Fruit fly (Drosophila melanogaster): Measurements from ENCODE around the gene CG32148.

The CG32148 gene

DNA sequence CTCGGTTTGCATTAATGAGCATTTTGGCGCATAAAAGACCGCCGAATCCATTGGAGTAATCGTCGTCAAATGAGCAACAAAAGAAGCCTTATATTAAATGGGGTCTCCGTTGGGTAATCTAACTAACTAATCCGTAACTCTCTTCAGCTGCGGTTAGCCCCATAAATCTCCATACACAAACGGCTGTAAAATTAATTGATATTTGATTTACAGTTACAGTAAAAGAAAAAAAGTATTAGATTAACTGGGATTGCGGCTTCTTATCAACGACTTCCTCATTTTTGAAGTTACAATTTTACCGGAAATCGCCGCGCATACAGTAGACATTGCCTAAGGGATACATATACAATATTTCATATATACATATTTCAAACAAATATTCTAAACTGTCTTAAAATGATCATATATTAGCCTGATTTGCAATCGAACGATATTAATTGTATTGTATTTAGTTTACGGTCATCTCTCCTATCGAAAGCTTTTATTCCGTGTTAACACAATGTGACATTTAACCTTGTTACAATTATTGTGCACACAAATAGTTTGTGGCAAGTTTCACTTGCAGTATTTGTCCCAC, 36.9 kb upstream of the CG32148 start (continued):
- TF ChIP-seq exex (tag; optimal IDR thresholded peaks at IDR 0.05) (peak; percentile 92), sens-2 (GFP tag; IDR thresholded peaks at IDR 0.05) (no peak), MTF-1 (GFP tag; optimal IDR thresholded peaks at IDR 0.05; ENCODE audit: borderline replicate concordance) (no peak), CG34224 (GFP tag; IDR thresholded peaks at IDR 0.05; ENCODE audit: partially characterized antibody) (no peak), pros (GFP tag; optimal IDR thresholded peaks at IDR 0.05) (no peak), Mad (GFP tag; optimal IDR thresholded peaks at IDR 0.05) (no peak), CG9215 (GFP tag; IDR thresholded peaks at IDR 0.05) (no peak), CG13296 (GFP tag; optimal IDR thresholded peaks at IDR 0.05) (no peak), row (GFP tag; IDR thresholded peaks at IDR 0.05) (0 out of 3 replicates have a peak, but pooled peaks have one; percentile 17), CG3847 (GFP tag; IDR thresholded peaks at IDR 0.05) (no peak), da (GFP tag; optimal IDR thresholded peaks at IDR 0.05) (no peak), sqz (GFP tag; optimal IDR thresholded peaks at IDR 0.05) (no peak), CG13424 (tag; optimal IDR thresholded peaks at IDR 0.05) (no peak), CG2199 (GFP tag; IDR thresholded peaks at IDR 0.05) (no peak), B-H2 (GFP tag; optimal IDR thresholded peaks at IDR 0.05) (no peak), D19B (GFP tag; optimal IDR thresholded peaks at IDR 0.05) (no peak), Lim3 (GFP tag; IDR thresholded peaks at IDR 0.05) (no peak), sd (tag; optimal IDR thresholded peaks at IDR 0.05) (no peak), Hr78 (GFP tag; optimal IDR thresholded peaks at IDR 0.05) (peak in 1 of 2 experiments; percentile 87), Tbp (GFP tag; optimal IDR thresholded peaks at IDR 0.05) (no peak), mld (GFP tag; IDR thresholded peaks at IDR 0.05; ENCODE audit: partially characterized antibody) (no peak), Fer3 (tag; optimal IDR thresholded peaks at IDR 0.05) (no peak), eve (GFP tag; optimal IDR thresholded peaks at IDR 0.05) (peak in 1 of 2 experiments; percentile 26), wor (GFP tag; IDR thresholded peaks at IDR 0.05) (no peak), eyg (GFP tag; optimal IDR thresholded peaks at IDR 0.05) (no peak), Oli (tag; optimal IDR thresholded peaks at IDR 0.05) (no peak), lab (GFP tag; optimal IDR thresholded peaks at IDR 0.05) (no peak), CG13624 (GFP tag; optimal IDR thresholded peaks at IDR 0.05) (no peak), Six4 (GFP tag; optimal IDR thresholded peaks at IDR 0.05) (no peak), Sin3A (optimal IDR thresholded peaks at IDR 0.05) (no peak), ind (GFP tag; optimal IDR thresholded peaks at IDR 0.05) (no peak), CG9797 (GFP tag; optimal IDR thresholded peaks at IDR 0.05) (no peak), Usf (GFP tag; optimal IDR thresholded peaks at IDR 0.05) (no peak), Side (GFP tag; optimal IDR thresholded peaks at IDR 0.05) (no peak), ap (GFP tag; IDR thresholded peaks at IDR 0.05) (no peak), HLH4C (GFP tag; IDR thresholded peaks at IDR 0.05; ENCODE audit: partially characterized antibody) (no peak), CG10959 (GFP tag; IDR thresholded peaks at IDR 0.05) (no peak), ATbp (GFP tag; optimal IDR thresholded peaks at IDR 0.05) (no peak), cato (GFP tag; optimal IDR thresholded peaks at IDR 0.05; ENCODE audit: borderline replicate concordance) (no peak), CG11398 (GFP tag; optimal IDR thresholded peaks at IDR 0.05) (no peak), phol (tag; optimal IDR thresholded peaks at IDR 0.05) (peak; percentile 2), CG4360 (GFP tag; IDR thresholded peaks at IDR 0.05) (no peak), CG18764 (GFP tag; optimal IDR thresholded peaks at IDR 0.05) (no peak), crp (GFP tag; optimal IDR thresholded peaks at IDR 0.05) (no peak)

Data from whole organism, embryonic.